Fruit fly (Drosophila melanogaster): Measurements from ENCODE around the gene CG31115.

- TF ChIP-seq CG8478 (optimal IDR thresholded peaks at IDR 0.05), result no peak
- no peak for TF ChIP-seq CTCF (optimal IDR thresholded peaks at IDR 0.05)
Measured at dm6 chr3R:25049742-25050517, 13.2 kb downstream of the CG31115 start.

Measured in S2 (cell line).